Worm (Caenorhabditis elegans) whole organism, mixed stage, embryonic: ENCODE results near the gene prmn-1.

Source experiments
- bed-3 ChIP-seq: fragments of 200-800 bp; sonication (Bioruptor generic); optimal IDR thresholded peaks from 3 replicates; lab custom pipeline; 2018; ENCODE audit warnings: mild to moderate bottlenecking, missing genetic modification characterization, moderate library complexity, missing compliant biosample characterization
- blmp-1 ChIP-seq: fragments of 150-350 bp; optimal IDR thresholded peaks from 2 replicates; lab custom pipeline; 2014; ENCODE audit warnings: missing biosample characterization, missing genetic modification characterization
- ceh-39 ChIP-seq: fragments of 150-350 bp; optimal IDR thresholded peaks from 2 replicates; lab custom pipeline; 2014; ENCODE audit warnings: missing biosample characterization, missing genetic modification characterization
- ceh-43 ChIP-seq: fragments of 200-800 bp; sonication (Bioruptor generic); optimal IDR thresholded peaks from 2 replicates; lab custom pipeline; 2018; ENCODE audit warnings: mild to moderate bottlenecking, missing genetic modification characterization, moderate library complexity, missing compliant biosample characterization
- drap-1 ChIP-seq: fragments of 200-800 bp; sonication (Bioruptor generic); optimal IDR thresholded peaks from 3 replicates; lab custom pipeline; 2018; ENCODE audit warnings: mild to moderate bottlenecking, missing genetic modification characterization, missing compliant biosample characterization
- elt-1 ChIP-seq: sonication (generic microtip); optimal IDR thresholded peaks from 2 replicates; lab custom pipeline; 2017; ENCODE audit warnings: missing genetic modification characterization, mild to moderate bottlenecking, missing compliant biosample characterization, antibody characterized with exemption, moderate library complexity, borderline replicate concordance; ENCODE audit not compliant: insufficient read depth
- elt-3 ChIP-seq: fragments of 150-350 bp; optimal IDR thresholded peaks from 2 replicates; lab custom pipeline; 2014; ENCODE audit warnings: missing biosample characterization, missing genetic modification characterization
- flh-1 ChIP-seq: fragments of 200-800 bp; sonication (Bioruptor generic); optimal IDR thresholded peaks from 2 replicates; lab custom pipeline; 2018; ENCODE audit warnings: mild to moderate bottlenecking, missing genetic modification characterization, moderate library complexity, missing compliant biosample characterization
- ham-2 ChIP-seq: fragments of 200-800 bp; sonication (Bioruptor generic); optimal IDR thresholded peaks from 2 replicates; lab custom pipeline; 2018; ENCODE audit warnings: mild to moderate bottlenecking, missing genetic modification characterization, missing compliant biosample characterization
- hlh-1 ChIP-seq: fragments of 150-350 bp; optimal IDR thresholded peaks from 2 replicates; lab custom pipeline; 2014; ENCODE audit warnings: missing biosample characterization, missing genetic modification reagents, missing genetic modification characterization
- lin-13 ChIP-seq: fragments of 150-350 bp; optimal IDR thresholded peaks from 2 replicates; lab custom pipeline; 2014; ENCODE audit warnings: missing biosample characterization, missing genetic modification characterization
- lin-32 ChIP-seq: fragments of 200-800 bp; sonication (Bioruptor generic); optimal IDR thresholded peaks from 2 replicates; lab custom pipeline; 2018; ENCODE audit warnings: mild to moderate bottlenecking, missing genetic modification characterization, missing compliant biosample characterization
- lsy-2 ChIP-seq: fragments of 150-350 bp; optimal IDR thresholded peaks from 2 replicates; lab custom pipeline; 2014; ENCODE audit warnings: missing biosample characterization, missing genetic modification characterization
- mab-5 ChIP-seq: fragments of 150-350 bp; optimal IDR thresholded peaks from 2 replicates; lab custom pipeline; 2014; ENCODE audit warnings: missing biosample characterization, missing genetic modification characterization
- mep-1 ChIP-seq: fragments of 150-350 bp; optimal IDR thresholded peaks from 2 replicates; lab custom pipeline; 2017; ENCODE audit warnings: missing biosample characterization, missing genetic modification reagents, missing genetic modification characterization, inconsistent platforms
- mls-2 ChIP-seq: sonication (generic microtip); optimal IDR thresholded peaks from 2 replicates; lab custom pipeline; 2016; ENCODE audit warnings: mild to moderate bottlenecking, missing genetic modification characterization, moderate library complexity, missing compliant biosample characterization
- nhr-12 ChIP-seq: fragments of 150-350 bp; optimal IDR thresholded peaks from 2 replicates; lab custom pipeline; 2014; ENCODE audit warnings: missing biosample characterization, missing genetic modification characterization
- nhr-2 ChIP-seq: fragments of 150-350 bp; optimal IDR thresholded peaks from 2 replicates; lab custom pipeline; 2014; ENCODE audit warnings: missing biosample characterization, missing genetic modification characterization
- nhr-237 ChIP-seq: fragments of 150-350 bp; optimal IDR thresholded peaks from 2 replicates; lab custom pipeline; 2014; ENCODE audit warnings: missing biosample characterization, missing genetic modification characterization
- nhr-28 ChIP-seq: fragments of 150-350 bp; optimal IDR thresholded peaks from 2 replicates; lab custom pipeline; 2014; ENCODE audit warnings: missing biosample characterization, missing genetic modification characterization
- nhr-76 ChIP-seq: sonication (generic microtip); optimal IDR thresholded peaks from 2 replicates; lab custom pipeline; 2017; ENCODE audit warnings: missing biosample characterization, missing genetic modification characterization
- pha-4 ChIP-seq: fragments of 150-350 bp; optimal IDR thresholded peaks from 2 replicates; lab custom pipeline; 2018; ENCODE audit warnings: missing biosample characterization, missing genetic modification reagents, missing genetic modification characterization
- sem-2 ChIP-seq: fragments of 200-800 bp; sonication (Bioruptor generic); optimal IDR thresholded peaks from 2 replicates; lab custom pipeline; 2018; ENCODE audit warnings: mild to moderate bottlenecking, missing genetic modification characterization, missing compliant biosample characterization
- snpc-4 ChIP-seq: fragments of 150-350 bp; optimal IDR thresholded peaks from 2 replicates; lab custom pipeline; 2014; ENCODE audit warnings: missing biosample characterization, missing genetic modification characterization
- tbx-8 ChIP-seq: fragments of 200-800 bp; sonication (Bioruptor generic); optimal IDR thresholded peaks from 2 replicates; lab custom pipeline; 2018; ENCODE audit warnings: mild to moderate bottlenecking, missing genetic modification characterization, moderate library complexity, missing compliant biosample characterization
- unc-120 ChIP-seq: sonication (generic microtip); optimal IDR thresholded peaks from 2 replicates; lab custom pipeline; 2017; ENCODE audit warnings: missing genetic modification characterization, missing compliant biosample characterization; ENCODE audit not compliant: poor library complexity, severe bottlenecking
- unc-39 ChIP-seq: fragments of 150-350 bp; optimal IDR thresholded peaks from 2 replicates; lab custom pipeline; 2014; ENCODE audit warnings: missing biosample characterization, missing genetic modification characterization
- unc-62 ChIP-seq: fragments of 150-350 bp; optimal IDR thresholded peaks from 2 replicates; lab custom pipeline; 2014; ENCODE audit warnings: missing biosample characterization, missing genetic modification reagents, missing genetic modification characterization
- zip-8 ChIP-seq: fragments of 150-350 bp; optimal IDR thresholded peaks from 2 replicates; lab custom pipeline; 2014; ENCODE audit warnings: missing biosample characterization, missing genetic modification characterization
- ztf-11 ChIP-seq: fragments of 150-350 bp; optimal IDR thresholded peaks from 2 replicates; lab custom pipeline; 2014; ENCODE audit warnings: missing biosample characterization, missing genetic modification characterization

The prmn-1 gene

DNA sequence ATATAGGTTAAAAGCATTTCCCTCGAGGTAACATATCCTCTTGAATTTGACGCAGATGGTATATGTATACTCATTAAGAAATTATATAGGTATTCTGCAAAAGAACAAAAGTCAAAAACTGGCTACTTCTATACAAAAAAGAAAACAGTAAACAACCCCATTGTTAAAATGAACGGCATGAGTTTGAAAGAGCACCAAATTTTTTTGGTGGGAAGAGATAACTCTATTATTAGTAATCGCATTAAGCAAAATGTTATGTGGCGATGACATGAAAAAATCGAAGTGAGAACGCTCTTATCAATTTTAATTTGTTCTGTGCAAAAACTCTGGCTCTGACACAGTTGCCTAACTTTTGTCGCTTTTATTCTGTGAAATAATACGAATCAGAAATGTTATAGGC is 33.8 kb downstream of the prmn-1 start, which contains the start of gene F46C3.2:
Gene F46C3.2 (minus strand): TSS at position 101 of the 400 bp plus-strand sequence.
- TF ChIP-seq hlh-1 = no peak
- TF ChIP-seq pha-4 (tag; lab: Kevin White, UChicago) = no peak
- no peak for TF ChIP-seq lin-13 (tag; lab: Kevin White, UChicago)
- no peak for TF ChIP-seq zip-8
- TF ChIP-seq ham-2 (GFP tag; lab: Kevin White, UChicago) = no peak
- TF ChIP-seq nhr-237 (tag; lab: Kevin White, UChicago) = no peak
- no peak for TF ChIP-seq snpc-4 (tag; lab: Kevin White, UChicago)
- TF ChIP-seq ztf-11 (tag; lab: Kevin White, UChicago) = no peak
- TF ChIP-seq sem-2 (GFP tag; lab: Kevin White, UChicago) = no peak

DNA sequence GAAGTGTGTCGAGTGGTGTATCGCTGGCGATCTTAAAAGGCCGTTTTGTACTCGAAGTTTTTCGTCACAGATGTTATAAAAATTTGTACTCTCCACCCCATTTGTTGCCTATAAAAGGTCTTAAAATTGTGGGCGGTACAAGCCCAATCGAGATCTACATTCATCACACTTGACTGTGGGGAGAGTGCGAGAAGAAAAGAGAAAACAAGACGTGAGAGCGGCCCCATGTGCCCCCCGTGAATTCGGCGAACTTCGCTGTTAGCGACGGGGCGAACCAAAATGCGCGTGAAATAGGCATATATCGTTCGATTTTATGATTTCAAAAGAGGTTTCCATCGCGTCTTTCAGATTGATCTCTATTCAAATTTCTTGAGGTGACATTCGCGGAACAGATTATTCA is 35.1 kb downstream of the prmn-1 start, which contains the start of gene F46C3.6:
Gene F46C3.6 (minus strand): TSS at position 87 of the 400 bp plus-strand sequence.
- TF ChIP-seq nhr-12 (tag; lab: Kevin White, UChicago) (no peak), tbx-8 (no peak), elt-3 (tag; lab: Kevin White, UChicago) (no peak), bed-3 (GFP tag; lab: Kevin White, UChicago) (no peak), ham-2 (GFP tag; lab: Kevin White, UChicago) (no peak), lin-13 (tag; lab: Kevin White, UChicago) (no peak), mls-2 (tag; lab: Kevin White, UChicago) (no peak), lsy-2 (tag; lab: Kevin White, UChicago) (no peak), hlh-1 (no peak), pha-4 (tag; lab: Kevin White, UChicago) (no peak), nhr-237 (tag; lab: Kevin White, UChicago) (no peak), unc-62 (GFP tag; lab: Kevin White, UChicago) (no peak), zip-8 (no peak), elt-1 (tag; lab: Kevin White, UChicago) (no peak), nhr-76 (no peak), blmp-1 (tag; lab: Kevin White, UChicago) (no peak), ceh-43 (GFP tag; lab: Kevin White, UChicago) (no peak)

- no peak for TF ChIP-seq nhr-237 (tag; lab: Kevin White, UChicago)
- no peak for TF ChIP-seq elt-3 (tag; lab: Kevin White, UChicago)
- no peak for TF ChIP-seq mep-1 (tag; lab: Kevin White, UChicago)
- no peak for TF ChIP-seq sem-2 (GFP tag; lab: Kevin White, UChicago)
- TF ChIP-seq lin-13 (tag; lab: Kevin White, UChicago) = no peak
- no peak for TF ChIP-seq lin-32
- no peak for TF ChIP-seq ceh-43 (GFP tag; lab: Kevin White, UChicago)
- no peak for TF ChIP-seq mls-2 (tag; lab: Kevin White, UChicago)
- TF ChIP-seq nhr-2 = no peak
- no peak for TF ChIP-seq flh-1
- no peak for TF ChIP-seq drap-1
- TF ChIP-seq nhr-12 (tag; lab: Kevin White, UChicago) = no peak
- TF ChIP-seq blmp-1 (tag; lab: Kevin White, UChicago) = no peak
- TF ChIP-seq zip-8 = no peak
- TF ChIP-seq pha-4 (tag; lab: Kevin White, UChicago) = no peak
- no peak for TF ChIP-seq mab-5 (tag; lab: Kevin White, UChicago)
- no peak for TF ChIP-seq ceh-39 (tag; lab: Kevin White, UChicago)
- TF ChIP-seq snpc-4 (tag; lab: Kevin White, UChicago) = no peak
These were observed 41.8 kb downstream of the prmn-1 start for ce11 chrX:11426647-11427046.

ce11 chrX:11427550-11427949 is 42.7 kb downstream of the prmn-1 start:
- no peak for TF ChIP-seq nhr-2
- no peak for TF ChIP-seq flh-1
- TF ChIP-seq snpc-4 (tag; lab: Kevin White, UChicago) = no peak
- TF ChIP-seq hlh-1 = no peak
- no peak for TF ChIP-seq pha-4 (tag; lab: Kevin White, UChicago)
- TF ChIP-seq ceh-43 (GFP tag; lab: Kevin White, UChicago) = no peak
- no peak for TF ChIP-seq ceh-39 (tag; lab: Kevin White, UChicago)
- no peak for TF ChIP-seq nhr-237 (tag; lab: Kevin White, UChicago)
- no peak for TF ChIP-seq elt-1 (tag; lab: Kevin White, UChicago)
- TF ChIP-seq ztf-11 (tag; lab: Kevin White, UChicago) = no peak
- no peak for TF ChIP-seq unc-62 (GFP tag; lab: Kevin White, UChicago)
- TF ChIP-seq elt-3 (tag; lab: Kevin White, UChicago) = no peak
- no peak for TF ChIP-seq unc-39 (tag; lab: Kevin White, UChicago)
- no peak for TF ChIP-seq unc-120 (tag; lab: Kevin White, UChicago)
- no peak for TF ChIP-seq bed-3 (GFP tag; lab: Kevin White, UChicago)
- no peak for TF ChIP-seq zip-8
- TF ChIP-seq nhr-28 (tag; lab: Kevin White, UChicago) = no peak
